Fruit fly (Drosophila melanogaster) whole organism, embryonic: ENCODE data around the gene mRRF1.

ENCODE experiments used
- CG10366 ChIP-seq: fragments of 200-800 bp; sonication (Bioruptor generic); IDR thresholded peaks from 2 replicates; pipeline ENCODE4 v1.3.6; 2022; ENCODE audit warnings: missing biosample characterization, missing genetic modification characterization
- CG10565 ChIP-seq: fragments of 200-800 bp; sonication (Bioruptor generic); optimal IDR thresholded peaks from 3 replicates; lab custom pipeline; 2016; ENCODE audit warnings: missing biosample characterization, mild to moderate bottlenecking, missing genetic modification characterization
- CG10979 ChIP-seq: fragments of 200-800 bp; sonication (Bioruptor generic); optimal IDR thresholded peaks from 2 replicates; lab custom pipeline; 2018; ENCODE audit warnings: missing biosample characterization, mild to moderate bottlenecking, missing genetic modification characterization, moderate library complexity
- CG11504 ChIP-seq: fragments of 200-800 bp; sonication (Bioruptor generic); optimal IDR thresholded peaks from 3 replicates; lab custom pipeline; 2019; ENCODE audit warnings: missing biosample characterization, mild to moderate bottlenecking, missing genetic modification characterization, moderate library complexity
- CG11723 ChIP-seq: fragments of 200-800 bp; sonication (Bioruptor generic); optimal IDR thresholded peaks from 2 replicates; lab custom pipeline; 2017; ENCODE audit warnings: missing biosample characterization, mild to moderate bottlenecking, missing genetic modification characterization
- CG12219 ChIP-seq: fragments of 200-800 bp; sonication (Bioruptor generic); optimal IDR thresholded peaks from 3 replicates; lab custom pipeline; 2018; ENCODE audit warnings: missing biosample characterization, mild to moderate bottlenecking, missing genetic modification characterization
- CG1233 ChIP-seq: fragments of 200-800 bp; sonication (Bioruptor generic); optimal IDR thresholded peaks from 4 replicates; lab custom pipeline; 2018; ENCODE audit warnings: missing biosample characterization, mild to moderate bottlenecking, missing genetic modification characterization
- CG13287 ChIP-seq: fragments of 200-800 bp; sonication (Bioruptor generic); IDR thresholded peaks from 2 replicates; pipeline ENCODE4 v1.3.6; 2022; ENCODE audit warnings: missing biosample characterization, missing genetic modification characterization; ENCODE audit not compliant: partially characterized antibody
- CG1832 ChIP-seq: fragments of 200-800 bp; sonication (Bioruptor generic); optimal IDR thresholded peaks from 2 replicates; lab custom pipeline; 2017; ENCODE audit warnings: missing biosample characterization, mild to moderate bottlenecking, missing genetic modification characterization, inconsistent platforms
- CG31441 ChIP-seq: fragments of 200-800 bp; sonication (Bioruptor generic); IDR thresholded peaks from 2 replicates; pipeline ENCODE4 v1.3.6; 2022; ENCODE audit warnings: missing biosample characterization, missing genetic modification characterization
- CG34224 ChIP-seq: fragments of 200-800 bp; sonication (Bioruptor generic); IDR thresholded peaks from 3 replicates; pipeline ENCODE4 v1.3.6; 2022; ENCODE audit warnings: missing biosample characterization, missing genetic modification characterization; ENCODE audit not compliant: partially characterized antibody
- CG6683 ChIP-seq: fragments of 200-800 bp; sonication (Bioruptor generic); optimal IDR thresholded peaks from 2 replicates; lab custom pipeline; 2017; ENCODE audit warnings: missing biosample characterization, mild to moderate bottlenecking, missing genetic modification characterization, missing genetic modification reagents
- CG8924 ChIP-seq: fragments of 200-800 bp; optimal IDR thresholded peaks from 3 replicates; lab custom pipeline; 2019; ENCODE audit warnings: missing biosample characterization, mild to moderate bottlenecking, missing genetic modification characterization, moderate library complexity
- Chrac-16 ChIP-seq: fragments of 200-800 bp; sonication (Bioruptor generic); optimal IDR thresholded peaks from 3 replicates; lab custom pipeline; 2016; ENCODE audit warnings: missing biosample characterization, missing genetic modification characterization
- D ChIP-seq, 2 experiments: fragments of 200-800 bp in 1 of 2; fragments of >200 bp in 1 of 2; sonication (Bioruptor generic) in 1 of 2; optimal IDR thresholded peaks; 2 replicates in 1 of 2; 3 replicates in 1 of 2; lab custom pipeline; 2017; ENCODE audit warnings: mild to moderate bottlenecking in 1 of 2, missing biosample characterization in 1 of 2, missing genetic modification characterization in 1 of 2, missing genetic modification reagents in 1 of 2
- Dbx ChIP-seq: fragments of 200-800 bp; sonication (Bioruptor generic); IDR thresholded peaks from 3 replicates; pipeline ENCODE4 v1.3.6; 2022; ENCODE audit warnings: missing biosample characterization, missing genetic modification characterization
- HHEX ChIP-seq: fragments of 200-800 bp; sonication (Bioruptor generic); optimal IDR thresholded peaks from 3 replicates; lab custom pipeline; 2017; ENCODE audit warnings: missing biosample characterization, mild to moderate bottlenecking, missing genetic modification characterization, missing genetic modification reagents
- HLH3B ChIP-seq: fragments of 200-800 bp; sonication (Bioruptor generic); IDR thresholded peaks from 2 replicates; pipeline ENCODE4 v1.3.6; 2022; ENCODE audit warnings: missing biosample characterization, missing genetic modification characterization
- HmgD ChIP-seq: fragments of 200-800 bp; sonication (Bioruptor generic); optimal IDR thresholded peaks from 3 replicates; lab custom pipeline; 2016; ENCODE audit warnings: missing biosample characterization, missing genetic modification characterization
- Hmx ChIP-seq: fragments of 200-800 bp; sonication (Bioruptor generic); optimal IDR thresholded peaks from 2 replicates; lab custom pipeline; 2016; ENCODE audit warnings: missing biosample characterization, missing genetic modification characterization
- Hr39 ChIP-seq: fragments of >200 bp; optimal IDR thresholded peaks from 2 replicates; lab custom pipeline; 2017
- Lhr ChIP-seq: fragments of 200-800 bp; sonication (Bioruptor generic); optimal IDR thresholded peaks from 3 replicates; lab custom pipeline; 2017; ENCODE audit warnings: mild to moderate bottlenecking, missing biosample characterization, missing genetic modification reagents, missing genetic modification characterization
- Med ChIP-seq: fragments of 200-800 bp; sonication (Bioruptor generic); peaks from one replicate; lab custom pipeline; 2016; ENCODE audit warnings: missing biosample characterization, missing genetic modification characterization, mild to moderate bottlenecking, inconsistent platforms, moderate library complexity
- Side ChIP-seq: fragments of 200-800 bp; sonication (Bioruptor generic); optimal IDR thresholded peaks from 2 replicates; lab custom pipeline; 2016; ENCODE audit warnings: missing biosample characterization, missing genetic modification characterization
- Sox100B ChIP-seq: fragments of 200-800 bp; sonication (Bioruptor generic); optimal IDR thresholded peaks from 3 replicates; lab custom pipeline; 2018; ENCODE audit warnings: missing biosample characterization, mild to moderate bottlenecking, missing genetic modification characterization
- Trl ChIP-seq, 3 experiments: fragments of >200 bp in 2 of 3; fragments of 200-800 bp in 1 of 3; sonication (Bioruptor generic) in 1 of 3; optimal IDR thresholded peaks; 2 replicates in 1 of 3; 3 replicates in 2 of 3; lab custom pipeline; 2016 to 2017; ENCODE audit warnings: missing biosample characterization in 1 of 3, missing genetic modification characterization in 1 of 3
- bab2 ChIP-seq: fragments of 200-800 bp; sonication (Bioruptor generic); optimal IDR thresholded peaks from 2 replicates; lab custom pipeline; 2016; ENCODE audit warnings: missing biosample characterization, missing genetic modification characterization
- bbx ChIP-seq: fragments of 200-800 bp; sonication (Bioruptor generic); IDR thresholded peaks from 2 replicates; pipeline ENCODE4 v1.3.6; 2022; ENCODE audit warnings: missing biosample characterization, missing genetic modification characterization; ENCODE audit not compliant: partially characterized antibody
- cg ChIP-seq: fragments of 200-800 bp; sonication (Bioruptor generic); optimal IDR thresholded peaks from 3 replicates; lab custom pipeline; 2019; ENCODE audit warnings: missing biosample characterization, mild to moderate bottlenecking, missing genetic modification characterization, moderate library complexity
- corto ChIP-seq: fragments of 200-800 bp; sonication (Bioruptor generic); optimal IDR thresholded peaks from 2 replicates; lab custom pipeline; 2016; ENCODE audit warnings: missing biosample characterization, mild to moderate bottlenecking, missing genetic modification characterization, moderate library complexity
- crc ChIP-seq: fragments of 200-800 bp; sonication (Bioruptor generic); optimal IDR thresholded peaks from 2 replicates; lab custom pipeline; 2016; ENCODE audit warnings: missing biosample characterization, missing genetic modification characterization
- cwo ChIP-seq: fragments of 200-800 bp; sonication (Bioruptor generic); optimal IDR thresholded peaks from 3 replicates; lab custom pipeline; 2017; ENCODE audit warnings: missing biosample characterization, missing genetic modification characterization, mild to moderate bottlenecking, moderate library complexity, missing genetic modification reagents
- disco-r ChIP-seq: fragments of 200-800 bp; sonication (Bioruptor generic); optimal IDR thresholded peaks from 2 replicates; lab custom pipeline; 2016; ENCODE audit warnings: missing biosample characterization, missing genetic modification characterization
- dmrt99B ChIP-seq: fragments of 200-800 bp; sonication (Bioruptor generic); optimal IDR thresholded peaks from 2 replicates; lab custom pipeline; 2018; ENCODE audit warnings: missing biosample characterization, mild to moderate bottlenecking, missing genetic modification characterization, moderate library complexity
- fru ChIP-seq: fragments of >200 bp; optimal IDR thresholded peaks from 2 replicates; lab custom pipeline; 2017
- kni ChIP-seq: fragments of 200-800 bp; sonication (Bioruptor generic); optimal IDR thresholded peaks from 3 replicates; lab custom pipeline; 2017; ENCODE audit warnings: mild to moderate bottlenecking, missing biosample characterization, missing genetic modification reagents, missing genetic modification characterization
- lbe ChIP-seq: fragments of 200-800 bp; sonication (Bioruptor generic); optimal IDR thresholded peaks from 2 replicates; lab custom pipeline; 2016; ENCODE audit warnings: missing biosample characterization, mild to moderate bottlenecking, missing genetic modification characterization
- lilli ChIP-seq: fragments of 200-800 bp; sonication (Bioruptor generic); optimal IDR thresholded peaks from 3 replicates; lab custom pipeline; 2016; ENCODE audit warnings: missing biosample characterization, missing genetic modification characterization
- lola ChIP-seq, 3 experiments: fragments of >200 bp in 2 of 3; fragments of 200-800 bp in 1 of 3; sonication (Bioruptor generic) in 1 of 3; optimal IDR thresholded peaks; 2 replicates each; lab custom pipeline; 2017 to 2019; ENCODE audit warnings: missing biosample characterization in 3 of 3, missing genetic modification characterization in 3 of 3, mild to moderate bottlenecking in 1 of 3, moderate library complexity in 1 of 3
- nom ChIP-seq: fragments of 200-800 bp; sonication (Bioruptor generic); optimal IDR thresholded peaks from 2 replicates; lab custom pipeline; 2017; ENCODE audit warnings: missing biosample characterization, missing genetic modification characterization, mild to moderate bottlenecking, moderate library complexity, missing genetic modification reagents
- sd ChIP-seq: fragments of 200-800 bp; sonication (Bioruptor generic); optimal IDR thresholded peaks from 3 replicates; lab custom pipeline; 2018; ENCODE audit warnings: missing biosample characterization, mild to moderate bottlenecking, missing genetic modification characterization, moderate library complexity
- seq ChIP-seq: fragments of 200-800 bp; sonication (Bioruptor generic); IDR thresholded peaks from 2 replicates; pipeline ENCODE4 v1.3.6; 2022; ENCODE audit warnings: missing biosample characterization, missing genetic modification characterization
- sr ChIP-seq: fragments of 200-800 bp; sonication (Bioruptor generic); IDR thresholded peaks from 3 replicates; pipeline ENCODE4 v1.3.6; 2022; ENCODE audit warnings: missing biosample characterization, missing genetic modification characterization
- stc ChIP-seq: fragments of 200-800 bp; sonication (Bioruptor generic); IDR thresholded peaks from 2 replicates; pipeline ENCODE4 v1.3.6; 2022; ENCODE audit warnings: missing biosample characterization, missing genetic modification characterization
- stwl ChIP-seq: fragments of 200-800 bp; sonication (Bioruptor generic); optimal IDR thresholded peaks from 3 replicates; lab custom pipeline; 2018; ENCODE audit warnings: missing biosample characterization, mild to moderate bottlenecking, missing genetic modification characterization, moderate library complexity
- tll ChIP-seq, 2 experiments: fragments of 200-800 bp in 1 of 2; fragments of >200 bp in 1 of 2; sonication (Bioruptor generic) in 1 of 2; optimal IDR thresholded peaks; 2 replicates each; lab custom pipeline; 2017 to 2019; ENCODE audit warnings: missing biosample characterization in 2 of 2, missing genetic modification characterization in 2 of 2, mild to moderate bottlenecking in 1 of 2, moderate library complexity in 1 of 2
- vvl ChIP-seq: fragments of 200-800 bp; sonication (Bioruptor generic); IDR thresholded peaks from 2 replicates; pipeline ENCODE4 v1.3.6; 2022; ENCODE audit warnings: missing biosample characterization, missing genetic modification characterization

Gene mRRF1

dm6 chr3L:9401354-9402156 is 37.4 kb downstream of the mRRF1 start (continued):
- TF ChIP-seq HmgD (GFP tag; lab: Kevin White, UChicago) = no peak
- peak; percentile 85 for TF ChIP-seq vvl (GFP tag; lab: Robert Waterston, UW)
- peak; percentile 48 for TF ChIP-seq Med (GFP tag; lab: Kevin White, UChicago)
- TF ChIP-seq CG6683 = no peak
- no peak for TF ChIP-seq Dbx (GFP tag; lab: Robert Waterston, UW)
- no peak for TF ChIP-seq CG13287 (GFP tag; lab: Robert Waterston, UW)
- peak; percentile 14 for TF ChIP-seq lbe
- no peak for TF ChIP-seq corto
- no peak for TF ChIP-seq Sox100B (GFP tag; lab: Kevin White, UChicago)
- TF ChIP-seq disco-r (GFP tag; lab: Kevin White, UChicago) = no peak
- TF ChIP-seq fru (lab: Kevin White, UChicago) = no peak
- TF ChIP-seq HLH3B (GFP tag; lab: Robert Waterston, UW) = no peak
- no peak for TF ChIP-seq HHEX (GFP tag; lab: Kevin White, UChicago)
- TF ChIP-seq lilli (GFP tag; lab: Kevin White, UChicago) = no peak
- no peak for TF ChIP-seq CG12219 (GFP tag; lab: Kevin White, UChicago)
- TF ChIP-seq bbx = no peak
- TF ChIP-seq CG10366 (GFP tag; lab: Robert Waterston, UW) = no peak
- no peak for TF ChIP-seq Chrac-16
- no peak for TF ChIP-seq Hr39 (lab: Kevin White, UChicago)
- no peak for TF ChIP-seq CG1233 (GFP tag; lab: Kevin White, UChicago)
- peak; percentile 7; the same call in 1 of the 3 replicates for TF ChIP-seq CG34224 (GFP tag; lab: Robert Waterston, UW)
- peak; percentile 13; the same call in 1 of the 2 replicates for TF ChIP-seq stc (GFP tag; lab: Robert Waterston, UW)
- peak; percentile 85 for TF ChIP-seq CG1832 (GFP tag; lab: Kevin White, UChicago)
- no peak for TF ChIP-seq bab2 (GFP tag; lab: Kevin White, UChicago)
- no peak for TF ChIP-seq CG10979
- no peak for TF ChIP-seq crc (GFP tag; lab: Kevin White, UChicago)
- peak; percentile 13 for TF ChIP-seq cwo (GFP tag; lab: Kevin White, UChicago)
- peak; percentile 57; the same call in 1 of the 3 replicates for TF ChIP-seq sr (GFP tag; lab: Robert Waterston, UW)
- TF ChIP-seq stwl (tag; lab: Kevin White, UChicago) = no peak
- no peak for TF ChIP-seq Lhr (GFP tag; lab: Kevin White, UChicago)
- TF ChIP-seq Hmx (GFP tag; lab: Kevin White, UChicago) = no peak
- no peak for TF ChIP-seq CG11504 (tag; lab: Kevin White, UChicago)
- no peak for TF ChIP-seq tll (GFP tag; optimal IDR thresholded peaks at IDR 0.05; lab: Kevin White, UChicago)
- TF ChIP-seq nom = peak; percentile 39
- TF ChIP-seq CG8924 = peak; percentile 20
- TF ChIP-seq dmrt99B (tag; lab: Kevin White, UChicago) = no peak
- peak; percentile 90 for TF ChIP-seq cg (GFP tag; lab: Kevin White, UChicago)
- peak; percentile 39 for TF ChIP-seq kni
- TF ChIP-seq seq (GFP tag; lab: Robert Waterston, UW) = peak; percentile 49; the same call in 1 of the 2 replicates
- peak; percentile 91 to 96 for TF ChIP-seq Trl (optimal IDR thresholded peaks at IDR 0.05; lab: Kevin White, UChicago)
- peak; percentile 40 for TF ChIP-seq Trl (GFP tag; optimal IDR thresholded peaks at IDR 0.05; lab: Kevin White, UChicago)
- TF ChIP-seq CG31441 (GFP tag; lab: Robert Waterston, UW) = no peak
- peak in 1 of 3 experiments; percentile 73 for TF ChIP-seq lola (GFP tag; optimal IDR thresholded peaks at IDR 0.05; lab: Kevin White, UChicago)
- TF ChIP-seq Side (GFP tag; lab: Kevin White, UChicago) = no peak
- peak; percentile 94 for TF ChIP-seq sd (tag; lab: Kevin White, UChicago)
- no peak for TF ChIP-seq CG11723 (GFP tag; lab: Kevin White, UChicago)
- TF ChIP-seq CG10565 (GFP tag; lab: Kevin White, UChicago) = no peak
- TF ChIP-seq D (optimal IDR thresholded peaks at IDR 0.05; lab: Kevin White, UChicago) = peak; percentile 6
- no peak for TF ChIP-seq D (GFP tag; optimal IDR thresholded peaks at IDR 0.05; lab: Kevin White, UChicago)
